Fruit fly (Drosophila melanogaster) whole organism, embryonic: ENCODE data around the gene how.
A peak's percentile ranks its signal among the peaks of the same experiment; 100 is the strongest.

Source experiments
- Antp ChIP-seq: fragments of 200-800 bp; sonication (Bioruptor generic); optimal IDR thresholded peaks from 3 replicates; lab custom pipeline; 2016; ENCODE audit warnings: missing biosample characterization, missing genetic modification characterization
- Atf3 ChIP-seq: fragments of 200-800 bp; sonication (Bioruptor generic); optimal IDR thresholded peaks from 3 replicates; lab custom pipeline; 2016; ENCODE audit warnings: missing biosample characterization, missing genetic modification characterization
- Atf6 ChIP-seq: fragments of 200-800 bp; sonication (Bioruptor generic); IDR thresholded peaks from 2 replicates; pipeline ENCODE4 v1.3.6; 2022; ENCODE audit warnings: missing biosample characterization, missing genetic modification characterization
- BEAF-32 ChIP-seq: fragments of 200-800 bp; sonication (Bioruptor generic); optimal IDR thresholded peaks from 3 replicates; lab custom pipeline; 2017; ENCODE audit warnings: missing biosample characterization, missing genetic modification characterization, mild to moderate bottlenecking, moderate library complexity, missing genetic modification reagents
- Bteb2 ChIP-seq: fragments of 200-800 bp; sonication (Bioruptor generic); optimal IDR thresholded peaks from 2 replicates; lab custom pipeline; 2016; ENCODE audit warnings: missing biosample characterization, missing genetic modification characterization
- CG10462 ChIP-seq: fragments of 200-800 bp; sonication (Bioruptor generic); optimal IDR thresholded peaks from 2 replicates; lab custom pipeline; 2016; ENCODE audit warnings: missing biosample characterization, missing genetic modification characterization
- CG11723 ChIP-seq: fragments of 200-800 bp; sonication (Bioruptor generic); optimal IDR thresholded peaks from 2 replicates; lab custom pipeline; 2017; ENCODE audit warnings: missing biosample characterization, mild to moderate bottlenecking, missing genetic modification characterization
- CG15073 ChIP-seq: fragments of 200-800 bp; sonication (Bioruptor generic); optimal IDR thresholded peaks from 2 replicates; lab custom pipeline; 2016; ENCODE audit warnings: missing biosample characterization, missing genetic modification characterization
- CG15601 ChIP-seq: fragments of 200-800 bp; sonication (Bioruptor generic); optimal IDR thresholded peaks from 3 replicates; lab custom pipeline; 2019; ENCODE audit warnings: missing biosample characterization, mild to moderate bottlenecking, missing genetic modification characterization, moderate library complexity
- CG17361 ChIP-seq: fragments of 200-800 bp; sonication (Bioruptor generic); IDR thresholded peaks from 3 replicates; pipeline ENCODE4 v1.3.6; 2022; ENCODE audit warnings: missing biosample characterization, missing genetic modification characterization
- CG17829 ChIP-seq: fragments of 200-800 bp; optimal IDR thresholded peaks from 2 replicates; lab custom pipeline; 2019; ENCODE audit warnings: missing biosample characterization, mild to moderate bottlenecking, missing genetic modification characterization, moderate library complexity
- CG18599 ChIP-seq: fragments of 200-800 bp; sonication (Bioruptor generic); optimal IDR thresholded peaks from 3 replicates; lab custom pipeline; 2017; ENCODE audit warnings: missing biosample characterization, missing genetic modification characterization, mild to moderate bottlenecking, moderate library complexity, missing genetic modification reagents
- CG30431 ChIP-seq: fragments of 200-800 bp; sonication (Bioruptor generic); optimal IDR thresholded peaks from 2 replicates; lab custom pipeline; 2017; ENCODE audit warnings: missing biosample characterization, missing genetic modification characterization
- CG3281 ChIP-seq: fragments of 200-800 bp; sonication (Bioruptor generic); optimal IDR thresholded peaks from 3 replicates; lab custom pipeline; 2017; ENCODE audit warnings: missing biosample characterization, mild to moderate bottlenecking, missing genetic modification characterization
- CG34224 ChIP-seq: fragments of 200-800 bp; sonication (Bioruptor generic); IDR thresholded peaks from 3 replicates; pipeline ENCODE4 v1.3.6; 2022; ENCODE audit warnings: missing biosample characterization, missing genetic modification characterization; ENCODE audit not compliant: partially characterized antibody
- CG8765 ChIP-seq: fragments of 200-800 bp; sonication (Bioruptor generic); IDR thresholded peaks from 2 replicates; pipeline ENCODE4 v1.3.6; 2022; ENCODE audit warnings: missing biosample characterization, missing genetic modification characterization
- Dip2 ChIP-seq: fragments of 200-800 bp; sonication (Bioruptor generic); IDR thresholded peaks from 2 replicates; pipeline ENCODE4 v1.3.6; 2022; ENCODE audit warnings: missing biosample characterization, missing genetic modification characterization
- Ets97D ChIP-seq: fragments of 200-800 bp; sonication (Bioruptor generic); optimal IDR thresholded peaks from 3 replicates; lab custom pipeline; 2016; ENCODE audit warnings: missing biosample characterization, missing genetic modification characterization
- Lhr ChIP-seq: fragments of 200-800 bp; sonication (Bioruptor generic); optimal IDR thresholded peaks from 3 replicates; lab custom pipeline; 2017; ENCODE audit warnings: mild to moderate bottlenecking, missing biosample characterization, missing genetic modification reagents, missing genetic modification characterization
- MESR4 ChIP-seq: fragments of 200-800 bp; sonication (Bioruptor generic); optimal IDR thresholded peaks from 2 replicates; lab custom pipeline; 2018; ENCODE audit warnings: missing biosample characterization, mild to moderate bottlenecking, missing genetic modification characterization, moderate library complexity
- Mad ChIP-seq: fragments of 200-800 bp; sonication (Bioruptor generic); optimal IDR thresholded peaks from 2 replicates; lab custom pipeline; 2016; ENCODE audit warnings: missing biosample characterization, missing genetic modification characterization
- Mrtf ChIP-seq: fragments of 200-800 bp; sonication (Bioruptor generic); IDR thresholded peaks from 3 replicates; pipeline ENCODE4 v1.3.6; 2022; ENCODE audit warnings: missing biosample characterization, missing genetic modification characterization
- NK7.1 ChIP-seq: fragments of 200-800 bp; sonication (Bioruptor generic); optimal IDR thresholded peaks from 3 replicates; lab custom pipeline; 2016; ENCODE audit warnings: missing biosample characterization, missing genetic modification characterization
- NfI ChIP-seq: fragments of 200-800 bp; sonication (Bioruptor generic); optimal IDR thresholded peaks from 3 replicates; lab custom pipeline; 2018; ENCODE audit warnings: missing biosample characterization, mild to moderate bottlenecking, missing genetic modification characterization, moderate library complexity
- Poxn ChIP-seq: fragments of 200-800 bp; sonication (Bioruptor generic); IDR thresholded peaks from 2 replicates; pipeline ENCODE4 v1.3.6; 2022; ENCODE audit warnings: missing biosample characterization, missing genetic modification characterization
- Rx ChIP-seq: fragments of 200-800 bp; sonication (Bioruptor generic); IDR thresholded peaks from 2 replicates; pipeline ENCODE4 v1.3.6; 2022; ENCODE audit warnings: missing biosample characterization, missing genetic modification characterization
- Side ChIP-seq: fragments of 200-800 bp; sonication (Bioruptor generic); optimal IDR thresholded peaks from 2 replicates; lab custom pipeline; 2016; ENCODE audit warnings: missing biosample characterization, missing genetic modification characterization
- Vsx1 ChIP-seq: fragments of 200-800 bp; sonication (Bioruptor generic); optimal IDR thresholded peaks from 2 replicates; lab custom pipeline; 2017; ENCODE audit warnings: missing biosample characterization, mild to moderate bottlenecking, missing genetic modification characterization, missing genetic modification reagents
- cad ChIP-seq: fragments of >200 bp; optimal IDR thresholded peaks from 2 replicates; lab custom pipeline; 2017; ENCODE audit warnings: missing biosample characterization, missing genetic modification characterization
- dan ChIP-seq: fragments of 200-800 bp; sonication (Bioruptor generic); IDR thresholded peaks from 2 replicates; pipeline ENCODE4 v1.3.6; 2022; ENCODE audit warnings: missing biosample characterization, missing genetic modification characterization
- dmrt99B ChIP-seq: fragments of 200-800 bp; sonication (Bioruptor generic); optimal IDR thresholded peaks from 2 replicates; lab custom pipeline; 2018; ENCODE audit warnings: missing biosample characterization, mild to moderate bottlenecking, missing genetic modification characterization, moderate library complexity
- dysf ChIP-seq: fragments of 200-800 bp; sonication (Bioruptor generic); IDR thresholded peaks from 3 replicates; pipeline ENCODE4 v1.3.6; 2022; ENCODE audit warnings: missing biosample characterization, missing genetic modification characterization
- ems ChIP-seq: fragments of 200-800 bp; sonication (Bioruptor generic); optimal IDR thresholded peaks from 3 replicates; lab custom pipeline; 2016; ENCODE audit warnings: missing biosample characterization, missing genetic modification characterization
- fd102C ChIP-seq: fragments of 200-800 bp; sonication (Bioruptor generic); optimal IDR thresholded peaks from 2 replicates; lab custom pipeline; 2018; ENCODE audit warnings: missing biosample characterization, mild to moderate bottlenecking, missing genetic modification characterization, moderate library complexity
- fd64A ChIP-seq: fragments of 200-800 bp; sonication (Bioruptor generic); optimal IDR thresholded peaks from 3 replicates; lab custom pipeline; 2018; ENCODE audit warnings: missing biosample characterization, mild to moderate bottlenecking, missing genetic modification characterization
- gfzf ChIP-seq: fragments of 200-800 bp; sonication (Bioruptor generic); optimal IDR thresholded peaks from 2 replicates; lab custom pipeline; 2016; ENCODE audit warnings: missing biosample characterization, mild to moderate bottlenecking, missing genetic modification characterization, moderate library complexity
- gro ChIP-seq: fragments of 200-800 bp; sonication (Bioruptor generic); optimal IDR thresholded peaks from 2 replicates; lab custom pipeline; 2016; ENCODE audit warnings: missing biosample characterization, missing genetic modification characterization
- kay ChIP-seq: fragments of 200-800 bp; sonication (Bioruptor generic); optimal IDR thresholded peaks from 2 replicates; lab custom pipeline; 2016; ENCODE audit warnings: missing biosample characterization, missing genetic modification characterization
- lmd ChIP-seq: fragments of 200-800 bp; sonication (Bioruptor generic); IDR thresholded peaks from 2 replicates; pipeline ENCODE4 v1.3.6; 2022; ENCODE audit warnings: missing biosample characterization, missing genetic modification characterization
- lola ChIP-seq, 3 experiments: fragments of >200 bp in 2 of 3; fragments of 200-800 bp in 1 of 3; sonication (Bioruptor generic) in 1 of 3; optimal IDR thresholded peaks; 2 replicates each; lab custom pipeline; 2017 to 2019; ENCODE audit warnings: missing biosample characterization in 3 of 3, missing genetic modification characterization in 3 of 3, mild to moderate bottlenecking in 1 of 3, moderate library complexity in 1 of 3
- mam ChIP-seq: fragments of 200-800 bp; sonication (Bioruptor generic); optimal IDR thresholded peaks from 3 replicates; lab custom pipeline; 2016; ENCODE audit warnings: missing biosample characterization, missing genetic modification characterization
- odd ChIP-seq: fragments of 200-800 bp; sonication (Bioruptor generic); optimal IDR thresholded peaks from 2 replicates; lab custom pipeline; 2017; ENCODE audit warnings: missing biosample characterization, mild to moderate bottlenecking, missing genetic modification characterization
- ro ChIP-seq: fragments of 200-800 bp; sonication (Bioruptor generic); IDR thresholded peaks from 2 replicates; pipeline ENCODE4 v1.3.6; 2022; ENCODE audit warnings: missing biosample characterization, missing genetic modification characterization
- slou ChIP-seq: fragments of 200-800 bp; sonication (Bioruptor generic); optimal IDR thresholded peaks from 3 replicates; lab custom pipeline; 2016; ENCODE audit warnings: missing biosample characterization, missing genetic modification characterization
- tio ChIP-seq: fragments of 200-800 bp; sonication (Bioruptor generic); optimal IDR thresholded peaks from 2 replicates; lab custom pipeline; 2017; ENCODE audit warnings: missing biosample characterization, missing genetic modification characterization, inconsistent platforms
- tna ChIP-seq: fragments of 200-800 bp; sonication (Bioruptor generic); IDR thresholded peaks from 2 replicates; pipeline ENCODE4 v1.3.6; 2022; ENCODE audit warnings: missing biosample characterization, missing genetic modification characterization; ENCODE audit not compliant: partially characterized antibody
- zen ChIP-seq: fragments of 200-800 bp; sonication (Bioruptor generic); optimal IDR thresholded peaks from 3 replicates; lab custom pipeline; 2018; ENCODE audit warnings: missing biosample characterization, mild to moderate bottlenecking, missing genetic modification characterization, moderate library complexity
- zf30C ChIP-seq: fragments of 200-800 bp; sonication (Bioruptor generic); optimal IDR thresholded peaks from 3 replicates; lab custom pipeline; 2018; ENCODE audit warnings: missing biosample characterization, mild to moderate bottlenecking, missing genetic modification characterization

how gene

dm6 chr3R:22026922-22027742 lies 14.9 kb upstream of the how start, which contains the start of the genes Cchl and ND-42 (continued):
- TF ChIP-seq Dip2 (GFP tag; lab: Robert Waterston, UW) (no peak), CG30431 (GFP tag; lab: Kevin White, UChicago) (peak; percentile 67), gro (peak; percentile 64), CG15073 (GFP tag; lab: Kevin White, UChicago) (peak; percentile 34), CG3281 (peak; percentile 85), Vsx1 (GFP tag; lab: Kevin White, UChicago) (no peak), dan (GFP tag; lab: Robert Waterston, UW) (no peak), Bteb2 (peak; percentile 44), MESR4 (peak; percentile 49), ro (GFP tag; lab: Robert Waterston, UW) (no peak), gfzf (no peak), Ets97D (GFP tag; lab: Kevin White, UChicago) (peak; percentile 68), CG11723 (peak; percentile 67), fd64A (GFP tag; lab: Kevin White, UChicago) (no peak), Antp (GFP tag; lab: Kevin White, UChicago) (peak; percentile 72), Mrtf (GFP tag; lab: Robert Waterston, UW) (peak; percentile 47; the same call in 1 of the 3 replicates), Atf6 (GFP tag; lab: Robert Waterston, UW) (peak; percentile 80; the same call in 1 of the 2 replicates), CG18599 (GFP tag; lab: Kevin White, UChicago) (peak; percentile 85), odd (GFP tag; lab: Kevin White, UChicago) (no peak), CG15601 (peak; percentile 61), mam (GFP tag; lab: Kevin White, UChicago) (peak; percentile 78), CG17829 (tag; lab: Kevin White, UChicago) (peak; percentile 76), Mad (peak; percentile 58), CG34224 (GFP tag; lab: Robert Waterston, UW) (peak; percentile 59; the same call in 2 of the 3 replicates), Atf3 (peak; percentile 49), Lhr (GFP tag; lab: Kevin White, UChicago) (peak; percentile 44), Rx (peak; percentile 27; the same call in 1 of the 2 replicates), Poxn (0 out of 2 replicates have a peak, but pooled peaks have one; percentile 3), cad (GFP tag; lab: Kevin White, UChicago) (no peak), BEAF-32 (GFP tag; lab: Kevin White, UChicago) (peak; percentile 80), zf30C (GFP tag; lab: Kevin White, UChicago) (no peak), CG10462 (GFP tag; lab: Kevin White, UChicago) (peak; percentile 51), NK7.1 (GFP tag; lab: Kevin White, UChicago) (peak; percentile 40), zen (peak; percentile 79), NfI (GFP tag; lab: Kevin White, UChicago) (peak; percentile 79), dysf (GFP tag; lab: Robert Waterston, UW) (peak; percentile 74; the same call in 2 of the 3 replicates), Side (peak; percentile 75), lola (GFP tag; optimal IDR thresholded peaks at IDR 0.05; lab: Kevin White, UChicago) (peak in 1 of 3 experiments; percentile 81), CG17361 (GFP tag; lab: Robert Waterston, UW) (peak; percentile 93), kay (peak; percentile 59), ems (GFP tag; lab: Kevin White, UChicago) (peak; percentile 70), dmrt99B (tag; lab: Kevin White, UChicago) (no peak), tio (no peak), tna (no peak), slou (GFP tag; lab: Kevin White, UChicago) (peak; percentile 66), fd102C (GFP tag; lab: Kevin White, UChicago) (no peak), lmd (GFP tag; lab: Robert Waterston, UW) (peak; percentile 64), CG8765 (peak; percentile 71)
